Comparison of ENCODE assay signal across 2 fruit fly cellular contexts in genomic region chr3L:6352232-6352631, dm6.
TF ChIP-seq lines count a peak whose summit lies in the region.

Gene CG13300, minus strand, starts transcription at chr3L:6352390.

TF ChIP-seq in whole organism, embryonic, 481 proteins besides CTCF, POLR2A, EP300 and RAD21 (continued from another document and continues in another):
- TF ChIP-seq CG7745 (tag; optimal IDR thresholded peaks at IDR 0.05; lab: Kevin White, UChicago) (no peak), ATbp (GFP tag; optimal IDR thresholded peaks at IDR 0.05; lab: Kevin White, UChicago) (no peak), Deaf1 (tag; optimal IDR thresholded peaks at IDR 0.05; lab: Kevin White, UChicago) (peak; percentile 43), toy (GFP tag; IDR thresholded peaks at IDR 0.05; lab: Robert Waterston, UW) (no peak), Xbp1 (GFP tag; optimal IDR thresholded peaks at IDR 0.05; lab: Kevin White, UChicago) (no peak), hkb (optimal IDR thresholded peaks at IDR 0.05; lab: Kevin White, UChicago) (no peak), hkb (GFP tag; IDR thresholded peaks at IDR 0.05; lab: Robert Waterston, UW) (peak; percentile 42; the same call in 1 of the 2 replicates), zf30C (GFP tag; optimal IDR thresholded peaks at IDR 0.05; lab: Kevin White, UChicago) (peak; percentile 4), Mad (GFP tag; optimal IDR thresholded peaks at IDR 0.05; lab: Kevin White, UChicago) (no peak), CG2678 (tag; optimal IDR thresholded peaks at IDR 0.05; lab: Kevin White, UChicago) (peak; percentile 17), CG17328 (GFP tag; IDR thresholded peaks at IDR 0.05; lab: Robert Waterston, UW) (no peak; the same call in 1 of the 2 replicates), knrl (GFP tag; IDR thresholded peaks at IDR 0.05; lab: Robert Waterston, UW; ENCODE audit: partially characterized antibody) (0 out of 3 replicates have a peak, but pooled peaks have one; percentile 22), CG17829 (tag; optimal IDR thresholded peaks at IDR 0.05; lab: Kevin White, UChicago) (peak; percentile 47), Adf1 (GFP tag; IDR thresholded peaks at IDR 0.05; lab: Robert Waterston, UW) (peak; percentile 76), Bdp1 (GFP tag; optimal IDR thresholded peaks at IDR 0.05; lab: Kevin White, UChicago) (no peak), CG6765 (GFP tag; optimal IDR thresholded peaks at IDR 0.05; lab: Kevin White, UChicago) (no peak), stc (GFP tag; IDR thresholded peaks at IDR 0.05; lab: Robert Waterston, UW) (peak; percentile 51; the same call in 1 of the 2 replicates), Hr3 (GFP tag; optimal IDR thresholded peaks at IDR 0.05; lab: Kevin White, UChicago) (no peak), D19A (tag; optimal IDR thresholded peaks at IDR 0.05; lab: Kevin White, UChicago) (no peak), CG4282 (GFP tag; optimal IDR thresholded peaks at IDR 0.05; lab: Kevin White, UChicago) (no peak), CG13424 (tag; optimal IDR thresholded peaks at IDR 0.05; lab: Kevin White, UChicago) (no peak), Hr51 (GFP tag; optimal IDR thresholded peaks at IDR 0.05; lab: Kevin White, UChicago) (no peak), CG12236 (GFP tag; optimal IDR thresholded peaks at IDR 0.05; lab: Kevin White, UChicago) (no peak), YL-1 (GFP tag; optimal IDR thresholded peaks at IDR 0.05; lab: Kevin White, UChicago) (no peak), CG4730 (GFP tag; IDR thresholded peaks at IDR 0.05; lab: Robert Waterston, UW) (no peak), CG34376 (GFP tag; optimal IDR thresholded peaks at IDR 0.05; lab: Kevin White, UChicago) (no peak), phol (tag; optimal IDR thresholded peaks at IDR 0.05; lab: Kevin White, UChicago) (no peak), Opbp (GFP tag; IDR thresholded peaks at IDR 0.05; lab: Robert Waterston, UW; ENCODE audit: partially characterized antibody) (peak; percentile 74), CG7987 (GFP tag; optimal IDR thresholded peaks at IDR 0.05; lab: Kevin White, UChicago) (no peak), HLH54F (GFP tag; optimal IDR thresholded peaks at IDR 0.05; lab: Kevin White, UChicago) (no peak), CG3407 (GFP tag; optimal IDR thresholded peaks at IDR 0.05; lab: Kevin White, UChicago) (no peak), dan (GFP tag; IDR thresholded peaks at IDR 0.05; lab: Robert Waterston, UW) (no peak), CG10431 (GFP tag; optimal IDR thresholded peaks at IDR 0.05; lab: Kevin White, UChicago) (no peak), CG11696 (GFP tag; IDR thresholded peaks at IDR 0.05; lab: Robert Waterston, UW) (no peak), D (optimal IDR thresholded peaks at IDR 0.05; lab: Kevin White, UChicago) (no peak), D (GFP tag; optimal IDR thresholded peaks at IDR 0.05; lab: Kevin White, UChicago) (no peak), Bgb (GFP tag; IDR thresholded peaks at IDR 0.05; lab: Robert Waterston, UW; ENCODE audit: partially characterized antibody) (peak; percentile 78; the same call in 1 of the 2 replicates), run (tag; optimal IDR thresholded peaks at IDR 0.05; lab: Kevin White, UChicago) (no peak), fu2 (GFP tag; optimal IDR thresholded peaks at IDR 0.05; lab: Kevin White, UChicago) (no peak), CG4617 (GFP tag; optimal IDR thresholded peaks at IDR 0.05; lab: Kevin White, UChicago; ENCODE audit: borderline replicate concordance) (no peak), TFAM (GFP tag; optimal IDR thresholded peaks at IDR 0.05; lab: Kevin White, UChicago) (no peak), CG15601 (tag; optimal IDR thresholded peaks at IDR 0.05; lab: Kevin White, UChicago) (no peak), Vsx1 (GFP tag; optimal IDR thresholded peaks at IDR 0.05; lab: Kevin White, UChicago) (no peak), CG34224 (GFP tag; IDR thresholded peaks at IDR 0.05; lab: Robert Waterston, UW; ENCODE audit: partially characterized antibody) (peak; percentile 63; the same call in 1 of the 3 replicates), fd96Cb (tag; optimal IDR thresholded peaks at IDR 0.05; lab: Kevin White, UChicago) (no peak), Med (GFP tag; lab: Kevin White, UChicago) (peak; percentile 81), cwo (GFP tag; optimal IDR thresholded peaks at IDR 0.05; lab: Kevin White, UChicago) (no peak), Nf-YC (tag; optimal IDR thresholded peaks at IDR 0.05; lab: Kevin White, UChicago) (no peak), CG14014 (GFP tag; IDR thresholded peaks at IDR 0.05; lab: Robert Waterston, UW) (no peak), ci (GFP tag; IDR thresholded peaks at IDR 0.05; lab: Robert Waterston, UW) (peak; percentile 75; the same call in 2 of the 3 replicates), Hmr (GFP tag; optimal IDR thresholded peaks at IDR 0.05; lab: Kevin White, UChicago) (peak; percentile 5), tin (GFP tag; optimal IDR thresholded peaks at IDR 0.05; lab: Kevin White, UChicago) (no peak), tap (tag; optimal IDR thresholded peaks at IDR 0.05; lab: Kevin White, UChicago) (no peak), CG13624 (GFP tag; optimal IDR thresholded peaks at IDR 0.05; lab: Kevin White, UChicago) (no peak), CG17912 (GFP tag; optimal IDR thresholded peaks at IDR 0.05; lab: Kevin White, UChicago) (no peak), CG10321 (GFP tag; IDR thresholded peaks at IDR 0.05; lab: Robert Waterston, UW) (no peak), CG14860 (GFP tag; IDR thresholded peaks at IDR 0.05; lab: Robert Waterston, UW; ENCODE audit: partially characterized antibody) (peak; percentile 24; the same call in 1 of the 3 replicates), az2 (GFP tag; optimal IDR thresholded peaks at IDR 0.05; lab: Kevin White, UChicago) (no peak), CG6791 (GFP tag; IDR thresholded peaks at IDR 0.05; lab: Robert Waterston, UW; ENCODE audit: partially characterized antibody) (peak; percentile 59), CG12942 (GFP tag; optimal IDR thresholded peaks at IDR 0.05; lab: Kevin White, UChicago) (no peak), CG18262 (tag; optimal IDR thresholded peaks at IDR 0.05; lab: Kevin White, UChicago) (no peak), so (GFP tag; IDR thresholded peaks at IDR 0.05; lab: Robert Waterston, UW) (peak; percentile 10; the same call in 1 of the 3 replicates), repo (GFP tag; optimal IDR thresholded peaks at IDR 0.05; lab: Kevin White, UChicago) (no peak), BtbVII (GFP tag; optimal IDR thresholded peaks at IDR 0.05; lab: Kevin White, UChicago) (peak; percentile 31), CG42726 (GFP tag; IDR thresholded peaks at IDR 0.05; lab: Robert Waterston, UW; ENCODE audit: partially characterized antibody) (peak; percentile 68; the same call in 1 of the 2 replicates)

TF ChIP-seq in whole organism, prepupa, 60 proteins besides CTCF, POLR2A, EP300 and RAD21 (continued from another document):
- no peak for TF ChIP-seq CG10631 (GFP tag; optimal IDR thresholded peaks at IDR 0.05; lab: Kevin White, UChicago)
